Worm (Caenorhabditis elegans): ENCODE data around the gene R12B2.3.

R12B2.3 gene

DNA sequence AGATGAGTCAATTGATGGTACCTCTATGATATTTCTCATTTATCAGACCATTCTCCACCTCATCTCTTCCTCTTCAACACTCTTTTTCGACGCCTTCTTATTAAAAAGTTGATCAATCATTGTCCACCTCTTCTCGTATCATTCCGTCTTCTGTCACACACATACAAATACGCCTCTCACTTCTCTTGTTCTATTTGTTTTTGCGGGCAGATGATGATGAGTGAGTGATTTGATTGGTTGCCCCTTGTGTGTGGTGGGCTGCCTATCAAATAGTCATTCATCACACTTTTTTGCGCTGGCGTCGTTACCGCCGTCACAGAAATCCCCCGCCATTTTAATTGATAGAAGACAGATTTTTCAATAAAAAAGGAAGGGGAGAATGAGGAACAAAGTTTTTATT is 7.3 kb downstream of the R12B2.3 start:
- no peak for TF ChIP-seq ceh-13 (GFP tag; optimal IDR thresholded peaks at IDR 0.05)
- no peak for TF ChIP-seq sea-1 (GFP tag; conservative IDR thresholded peaks at IDR 0.05)
- TF ChIP-seq hmg-4 (GFP tag; optimal IDR thresholded peaks at IDR 0.05) = no peak
- no peak for TF ChIP-seq aly-1 (tag; optimal IDR thresholded peaks at IDR 0.05)
- no peak for TF ChIP-seq tbx-37 (GFP tag; conservative IDR thresholded peaks at IDR 0.05)
- TF ChIP-seq B0310.2 (tag; optimal IDR thresholded peaks at IDR 0.05) = no peak
- TF ChIP-seq F13C5.2 (tag; optimal IDR thresholded peaks at IDR 0.05) = no peak
- TF ChIP-seq tra-4 (tag; optimal IDR thresholded peaks at IDR 0.05) = no peak
- no peak for TF ChIP-seq ama-1 (optimal IDR thresholded peaks at IDR 0.05)
- no peak for TF ChIP-seq tbx-11 (GFP tag; IDR thresholded peaks at IDR 0.05)

DNA sequence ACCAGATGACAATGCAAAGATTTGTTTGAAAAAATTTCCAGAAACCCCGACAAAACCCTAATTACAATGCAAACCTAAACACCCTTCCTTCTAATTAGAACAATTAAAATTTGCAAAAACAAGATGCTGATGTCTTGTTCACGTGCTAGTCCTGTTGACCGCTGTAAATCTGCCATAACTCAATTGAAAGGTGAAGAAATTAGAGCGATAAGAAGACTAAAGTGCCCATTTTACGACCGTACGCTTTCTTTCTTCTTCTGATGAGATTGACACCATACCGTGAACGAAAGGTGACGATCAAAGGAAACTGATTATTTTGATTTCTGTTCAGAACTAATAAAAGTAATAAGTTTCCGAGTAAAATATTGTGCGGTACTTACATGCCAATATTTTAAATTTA is 8.1 kb downstream of the R12B2.3 start:
- TF ChIP-seq hnd-1 (tag; optimal IDR thresholded peaks at IDR 0.05) (no peak), pes-1 (GFP tag; IDR thresholded peaks at IDR 0.05) (no peak), ceh-13 (GFP tag; optimal IDR thresholded peaks at IDR 0.05) (no peak), hmg-4 (GFP tag; optimal IDR thresholded peaks at IDR 0.05) (no peak), ets-7 (tag; optimal IDR thresholded peaks at IDR 0.05) (no peak), B0310.2 (tag; optimal IDR thresholded peaks at IDR 0.05) (no peak), tbx-37 (GFP tag; conservative IDR thresholded peaks at IDR 0.05) (no peak), tbx-11 (GFP tag; IDR thresholded peaks at IDR 0.05) (no peak), F13C5.2 (tag; optimal IDR thresholded peaks at IDR 0.05) (no peak), ama-1 (optimal IDR thresholded peaks at IDR 0.05) (no peak)

DNA sequence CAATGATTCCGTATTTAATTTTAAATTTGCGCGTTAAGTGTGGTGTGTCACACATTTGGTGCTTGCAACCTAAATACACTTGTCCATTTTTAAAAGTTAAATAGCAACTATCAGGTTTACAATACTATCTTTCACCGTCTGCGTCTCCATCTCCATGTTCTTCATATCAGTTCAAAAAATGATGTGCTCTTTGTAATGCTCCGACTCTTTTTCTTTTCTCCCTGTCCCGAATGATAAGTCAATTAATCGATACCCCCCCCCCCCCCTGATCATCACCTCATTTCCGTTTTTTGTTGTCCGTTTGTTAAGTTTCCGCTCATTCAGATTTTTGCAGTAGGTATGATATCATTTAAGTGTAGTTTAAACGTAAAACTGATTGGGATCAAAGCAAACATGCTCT is 8.7 kb downstream of the R12B2.3 start:
- TF ChIP-seq tbx-11 (GFP tag; IDR thresholded peaks at IDR 0.05) = no peak
- TF ChIP-seq scrt-1 (GFP tag; IDR thresholded peaks at IDR 0.05) = no peak
- no peak for TF ChIP-seq ceh-36 (tag; optimal IDR thresholded peaks at IDR 0.05)
- TF ChIP-seq ets-7 (tag; optimal IDR thresholded peaks at IDR 0.05) = no peak
- no peak for TF ChIP-seq ama-1 (optimal IDR thresholded peaks at IDR 0.05)
- TF ChIP-seq tra-4 (tag; optimal IDR thresholded peaks at IDR 0.05) = no peak
- TF ChIP-seq aly-1 (tag; optimal IDR thresholded peaks at IDR 0.05) = no peak
- TF ChIP-seq flt-1 (GFP tag; IDR thresholded peaks at IDR 0.05) = no peak
- TF ChIP-seq ceh-13 (GFP tag; optimal IDR thresholded peaks at IDR 0.05) = no peak
- TF ChIP-seq B0310.2 (tag; optimal IDR thresholded peaks at IDR 0.05) = no peak
- no peak for TF ChIP-seq sea-1 (GFP tag; conservative IDR thresholded peaks at IDR 0.05)
- no peak for TF ChIP-seq hmbx-1 (tag; optimal IDR thresholded peaks at IDR 0.05)
- no peak for TF ChIP-seq hnd-1 (tag; optimal IDR thresholded peaks at IDR 0.05)
- TF ChIP-seq hmg-4 (GFP tag; optimal IDR thresholded peaks at IDR 0.05) = no peak
- no peak for TF ChIP-seq pes-1 (GFP tag; IDR thresholded peaks at IDR 0.05)
- no peak for TF ChIP-seq F13C5.2 (tag; optimal IDR thresholded peaks at IDR 0.05)

DNA sequence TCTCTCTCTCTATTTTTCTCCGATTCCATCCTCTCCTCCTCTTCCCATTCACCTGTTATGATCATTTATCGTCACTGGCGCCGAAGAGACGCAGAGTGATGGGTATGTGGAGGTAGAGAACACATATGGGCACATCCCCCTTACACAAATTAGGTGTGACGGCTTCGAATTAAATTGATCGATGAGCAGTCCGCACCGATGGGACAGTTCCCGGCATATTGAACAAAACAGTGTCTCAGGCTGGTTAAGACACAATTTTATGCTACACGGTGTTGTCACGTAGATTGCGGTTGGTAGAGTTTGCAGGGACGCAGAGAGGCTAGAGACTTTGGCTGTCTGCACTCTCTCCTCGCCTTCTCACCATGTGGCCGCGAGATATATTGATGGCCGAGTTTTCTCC is 9.4 kb downstream of the R12B2.3 start, which contains the start of gene R12B2.7:
R12B2.7 (plus strand) TSS at position 247 of the 400 bp plus-strand sequence.
- TF ChIP-seq sea-1 (GFP tag; conservative IDR thresholded peaks at IDR 0.05) (no peak), ceh-13 (GFP tag; optimal IDR thresholded peaks at IDR 0.05) (no peak), scrt-1 (GFP tag; IDR thresholded peaks at IDR 0.05) (no peak), F13C5.2 (tag; optimal IDR thresholded peaks at IDR 0.05) (no peak), hnd-1 (tag; optimal IDR thresholded peaks at IDR 0.05) (no peak), tbx-11 (GFP tag; IDR thresholded peaks at IDR 0.05) (no peak), ceh-36 (tag; optimal IDR thresholded peaks at IDR 0.05) (no peak)

DNA sequence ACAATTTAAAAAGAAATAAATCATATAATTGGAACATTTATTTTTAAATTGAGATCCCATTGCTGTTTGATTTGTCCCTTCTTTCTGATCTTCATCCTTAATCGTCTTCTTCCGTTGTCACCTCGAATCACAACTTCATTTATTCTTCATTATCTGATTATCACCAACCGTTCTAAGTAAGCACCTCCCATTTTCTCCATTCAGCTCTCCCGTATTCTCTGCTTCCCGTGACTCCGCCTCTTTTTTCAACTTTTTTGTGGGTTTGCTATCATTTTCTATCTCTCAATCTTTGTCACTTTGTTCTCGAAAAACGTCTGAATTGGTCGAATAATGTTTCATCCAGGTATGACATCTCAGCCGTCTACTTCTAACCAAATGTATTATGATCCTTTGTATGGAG is 10.6 kb downstream of the R12B2.3 start, which contains the start of gene sma-4:
sma-4 (plus strand) TSS at position 301 of the 400 bp plus-strand sequence.
- TF ChIP-seq aly-1 (tag; optimal IDR thresholded peaks at IDR 0.05) (no peak), pes-1 (GFP tag; IDR thresholded peaks at IDR 0.05) (no peak), ceh-13 (GFP tag; optimal IDR thresholded peaks at IDR 0.05) (no peak), sea-1 (GFP tag; conservative IDR thresholded peaks at IDR 0.05) (no peak), tbx-11 (GFP tag; IDR thresholded peaks at IDR 0.05) (no peak), F13C5.2 (tag; optimal IDR thresholded peaks at IDR 0.05) (no peak), ets-7 (tag; optimal IDR thresholded peaks at IDR 0.05) (no peak), tra-4 (tag; optimal IDR thresholded peaks at IDR 0.05) (no peak), flt-1 (GFP tag; IDR thresholded peaks at IDR 0.05) (no peak), ceh-36 (tag; optimal IDR thresholded peaks at IDR 0.05) (no peak), hnd-1 (tag; optimal IDR thresholded peaks at IDR 0.05) (no peak), ama-1 (optimal IDR thresholded peaks at IDR 0.05) (no peak), hmg-4 (GFP tag; optimal IDR thresholded peaks at IDR 0.05) (no peak), hmbx-1 (tag; optimal IDR thresholded peaks at IDR 0.05) (no peak), scrt-1 (GFP tag; IDR thresholded peaks at IDR 0.05) (no peak), B0310.2 (tag; optimal IDR thresholded peaks at IDR 0.05) (no peak), tbx-37 (GFP tag; conservative IDR thresholded peaks at IDR 0.05) (no peak)

DNA sequence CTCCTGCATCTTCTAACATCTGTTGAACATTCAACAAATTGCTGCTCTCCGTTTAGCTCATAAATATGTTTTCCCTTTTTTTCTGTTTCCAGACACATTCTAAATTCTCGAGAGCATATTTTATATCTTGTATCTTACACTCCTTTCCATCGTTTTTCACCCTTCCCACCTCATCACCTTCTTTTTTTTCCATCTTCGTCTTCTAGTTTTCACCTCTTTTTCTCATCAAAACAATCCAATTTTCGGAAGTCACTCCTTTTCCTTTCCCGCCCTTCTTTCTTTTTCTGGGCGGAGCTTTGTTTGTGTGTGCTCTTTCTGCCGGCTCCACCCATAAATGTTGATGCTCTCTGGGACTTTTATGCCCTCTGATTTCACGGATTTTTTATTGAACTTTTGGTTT is 17.4 kb downstream of the R12B2.3 start:
- TF ChIP-seq pes-1 (GFP tag; IDR thresholded peaks at IDR 0.05) (no peak), ceh-36 (tag; optimal IDR thresholded peaks at IDR 0.05) (no peak), ama-1 (optimal IDR thresholded peaks at IDR 0.05) (no peak), hnd-1 (tag; optimal IDR thresholded peaks at IDR 0.05) (no peak)

DNA sequence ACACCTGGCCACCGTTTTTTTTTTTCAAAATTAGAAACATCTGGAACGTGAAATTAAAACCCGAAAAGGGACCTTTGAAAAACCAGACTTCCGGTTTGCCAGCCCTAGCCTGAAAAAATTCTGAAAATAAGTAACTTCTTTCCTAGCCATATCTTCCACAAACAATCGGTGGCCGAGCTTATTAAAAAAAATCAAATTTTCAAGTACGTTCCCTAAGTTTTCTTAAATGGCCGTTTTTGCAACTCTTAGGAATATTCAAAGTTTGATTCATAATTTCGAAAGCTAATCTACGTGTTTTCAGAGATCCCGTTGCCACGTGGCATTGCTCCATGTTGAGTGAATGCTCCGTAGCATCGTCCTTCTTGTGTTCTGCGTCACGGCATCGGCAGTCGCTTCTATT is 18.2 kb downstream of the R12B2.3 start, which contains the start of gene R12B2.8:
R12B2.8 (plus strand) TSS at position 301 of the 400 bp plus-strand sequence.
- TF ChIP-seq hmbx-1 (tag; optimal IDR thresholded peaks at IDR 0.05) (no peak), ets-7 (tag; optimal IDR thresholded peaks at IDR 0.05) (no peak), ceh-36 (tag; optimal IDR thresholded peaks at IDR 0.05) (no peak), ama-1 (optimal IDR thresholded peaks at IDR 0.05) (no peak), pes-1 (GFP tag; IDR thresholded peaks at IDR 0.05) (no peak)

DNA sequence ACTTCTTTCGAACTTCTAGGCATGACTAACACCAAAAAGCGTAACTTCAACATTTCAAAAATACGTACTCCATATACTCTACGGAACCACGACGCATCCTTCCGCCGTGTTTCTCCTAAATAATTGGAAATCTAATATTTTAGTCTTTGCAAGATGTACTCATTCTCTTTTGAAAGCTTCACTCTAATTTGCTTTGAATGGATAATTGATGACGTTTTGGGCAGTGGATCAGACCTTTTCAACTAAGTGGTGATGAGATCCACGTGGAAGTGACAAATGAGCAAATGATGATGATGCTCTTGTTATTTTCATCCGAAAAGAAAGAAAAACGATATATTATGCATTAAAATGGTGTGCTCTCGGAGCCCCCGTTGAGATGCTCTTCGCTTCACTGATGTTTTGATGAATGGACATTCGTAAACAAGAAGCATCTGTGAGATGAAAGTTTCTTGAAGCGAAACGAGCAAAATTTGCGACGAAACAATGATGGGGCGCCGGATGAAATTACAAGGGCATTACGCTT is 19.1 kb downstream of the R12B2.3 start:
- TF ChIP-seq hmbx-1 (tag; optimal IDR thresholded peaks at IDR 0.05) (no peak), flt-1 (GFP tag; IDR thresholded peaks at IDR 0.05) (no peak), hmg-4 (GFP tag; optimal IDR thresholded peaks at IDR 0.05) (no peak), ceh-13 (GFP tag; optimal IDR thresholded peaks at IDR 0.05) (no peak), scrt-1 (GFP tag; IDR thresholded peaks at IDR 0.05) (no peak), pes-1 (GFP tag; IDR thresholded peaks at IDR 0.05) (no peak), B0310.2 (tag; optimal IDR thresholded peaks at IDR 0.05) (no peak), aly-1 (tag; optimal IDR thresholded peaks at IDR 0.05) (no peak), tra-4 (tag; optimal IDR thresholded peaks at IDR 0.05) (no peak), tbx-11 (GFP tag; IDR thresholded peaks at IDR 0.05) (no peak), tbx-37 (GFP tag; conservative IDR thresholded peaks at IDR 0.05) (no peak), F13C5.2 (tag; optimal IDR thresholded peaks at IDR 0.05) (no peak), sea-1 (GFP tag; conservative IDR thresholded peaks at IDR 0.05) (no peak), ama-1 (optimal IDR thresholded peaks at IDR 0.05) (no peak), ceh-36 (tag; optimal IDR thresholded peaks at IDR 0.05) (no peak), hnd-1 (tag; optimal IDR thresholded peaks at IDR 0.05) (no peak), ets-7 (tag; optimal IDR thresholded peaks at IDR 0.05) (no peak)

All from whole organism, early embryonic.